Fruit fly (Drosophila melanogaster) whole organism, embryonic: ENCODE results near the gene Gclm.

Experiments
- Abd-B ChIP-seq: fragments of 200-800 bp; sonication (Bioruptor generic); optimal IDR thresholded peaks from 2 replicates; lab custom pipeline; 2018; ENCODE audit warnings: missing biosample characterization, mild to moderate bottlenecking, missing genetic modification characterization, moderate library complexity
- Adf1 ChIP-seq: fragments of 200-800 bp; sonication (Bioruptor generic); IDR thresholded peaks from 2 replicates; pipeline ENCODE4 v1.3.6; 2022; ENCODE audit warnings: missing biosample characterization, missing genetic modification characterization
- CG10274 ChIP-seq: fragments of 200-800 bp; sonication (Bioruptor generic); optimal IDR thresholded peaks from 3 replicates; lab custom pipeline; 2017; ENCODE audit warnings: missing biosample characterization, mild to moderate bottlenecking, missing genetic modification characterization
- CG10366 ChIP-seq: fragments of 200-800 bp; sonication (Bioruptor generic); IDR thresholded peaks from 2 replicates; pipeline ENCODE4 v1.3.6; 2022; ENCODE audit warnings: missing biosample characterization, missing genetic modification characterization
- CG11560 ChIP-seq: fragments of 200-800 bp; sonication (Bioruptor generic); IDR thresholded peaks from 3 replicates; pipeline ENCODE4 v1.3.6; 2022; ENCODE audit warnings: missing biosample characterization, missing genetic modification characterization
- CG11696 ChIP-seq: fragments of 200-800 bp; sonication (Bioruptor generic); IDR thresholded peaks from 2 replicates; pipeline ENCODE4 v1.3.6; 2022; ENCODE audit warnings: missing biosample characterization, missing genetic modification characterization
- CG12219 ChIP-seq: fragments of 200-800 bp; sonication (Bioruptor generic); optimal IDR thresholded peaks from 3 replicates; lab custom pipeline; 2018; ENCODE audit warnings: missing biosample characterization, mild to moderate bottlenecking, missing genetic modification characterization
- CG12299 ChIP-seq: fragments of 200-800 bp; sonication (Bioruptor generic); optimal IDR thresholded peaks from 2 replicates; lab custom pipeline; 2018; ENCODE audit warnings: missing biosample characterization, mild to moderate bottlenecking, missing genetic modification characterization
- CG17359 ChIP-seq: fragments of 200-800 bp; sonication (Bioruptor generic); optimal IDR thresholded peaks from 3 replicates; lab custom pipeline; 2018; ENCODE audit warnings: missing biosample characterization, mild to moderate bottlenecking, missing genetic modification characterization, moderate library complexity
- CG30431 ChIP-seq: fragments of 200-800 bp; sonication (Bioruptor generic); optimal IDR thresholded peaks from 2 replicates; lab custom pipeline; 2017; ENCODE audit warnings: missing biosample characterization, missing genetic modification characterization
- CG3847 ChIP-seq: fragments of 200-800 bp; sonication (Bioruptor generic); IDR thresholded peaks from 2 replicates; pipeline ENCODE4 v1.3.6; 2022; ENCODE audit warnings: missing biosample characterization, missing genetic modification characterization
- CG42726 ChIP-seq: fragments of 200-800 bp; sonication (Bioruptor generic); IDR thresholded peaks from 2 replicates; pipeline ENCODE4 v1.3.6; 2022; ENCODE audit warnings: missing biosample characterization, missing genetic modification characterization; ENCODE audit not compliant: partially characterized antibody
- CG6683 ChIP-seq: fragments of 200-800 bp; sonication (Bioruptor generic); optimal IDR thresholded peaks from 2 replicates; lab custom pipeline; 2017; ENCODE audit warnings: missing biosample characterization, mild to moderate bottlenecking, missing genetic modification characterization, missing genetic modification reagents
- CG7556 ChIP-seq: fragments of 200-800 bp; sonication (Bioruptor generic); optimal IDR thresholded peaks from 2 replicates; lab custom pipeline; 2017; ENCODE audit warnings: missing biosample characterization, mild to moderate bottlenecking, missing genetic modification characterization
- CG7745 ChIP-seq: fragments of 200-800 bp; sonication (Bioruptor generic); optimal IDR thresholded peaks from 2 replicates; lab custom pipeline; 2018; ENCODE audit warnings: missing biosample characterization, mild to moderate bottlenecking, missing genetic modification characterization, moderate library complexity
- D19A ChIP-seq: fragments of 200-800 bp; optimal IDR thresholded peaks from 3 replicates; lab custom pipeline; 2019; ENCODE audit warnings: missing biosample characterization, mild to moderate bottlenecking, missing genetic modification characterization, moderate library complexity
- Dip2 ChIP-seq: fragments of 200-800 bp; sonication (Bioruptor generic); IDR thresholded peaks from 2 replicates; pipeline ENCODE4 v1.3.6; 2022; ENCODE audit warnings: missing biosample characterization, missing genetic modification characterization
- Dp ChIP-seq: fragments of 200-800 bp; sonication (Bioruptor generic); optimal IDR thresholded peaks from 2 replicates; lab custom pipeline; 2018; ENCODE audit warnings: missing biosample characterization, mild to moderate bottlenecking, missing genetic modification characterization, moderate library complexity
- Elba2 ChIP-seq: fragments of 200-800 bp; sonication (Bioruptor generic); optimal IDR thresholded peaks from 3 replicates; lab custom pipeline; 2016; ENCODE audit warnings: missing biosample characterization, missing genetic modification characterization
- Ets65A ChIP-seq: fragments of 200-800 bp; sonication (Bioruptor generic); peaks from one replicate; lab custom pipeline; 2016; ENCODE audit warnings: missing biosample characterization, missing genetic modification characterization
- Ets97D ChIP-seq: fragments of 200-800 bp; sonication (Bioruptor generic); optimal IDR thresholded peaks from 3 replicates; lab custom pipeline; 2016; ENCODE audit warnings: missing biosample characterization, missing genetic modification characterization
- Fer2 ChIP-seq: fragments of 200-800 bp; sonication (Bioruptor generic); optimal IDR thresholded peaks from 2 replicates; lab custom pipeline; 2018; ENCODE audit warnings: missing biosample characterization, mild to moderate bottlenecking, missing genetic modification characterization, moderate library complexity
- Gsc ChIP-seq: fragments of 200-800 bp; sonication (Bioruptor generic); IDR thresholded peaks from 2 replicates; pipeline ENCODE4 v1.3.6; 2022; ENCODE audit warnings: missing biosample characterization, missing genetic modification characterization
- Lhr ChIP-seq: fragments of 200-800 bp; sonication (Bioruptor generic); optimal IDR thresholded peaks from 3 replicates; lab custom pipeline; 2017; ENCODE audit warnings: mild to moderate bottlenecking, missing biosample characterization, missing genetic modification reagents, missing genetic modification characterization
- Neu2 ChIP-seq: fragments of 200-800 bp; sonication (Bioruptor generic); optimal IDR thresholded peaks from 3 replicates; lab custom pipeline; 2016; ENCODE audit warnings: missing biosample characterization, missing genetic modification characterization, borderline replicate concordance
- Oli ChIP-seq: fragments of 200-800 bp; sonication (Bioruptor generic); optimal IDR thresholded peaks from 2 replicates; lab custom pipeline; 2018; ENCODE audit warnings: missing biosample characterization, mild to moderate bottlenecking, missing genetic modification characterization, moderate library complexity
- Sry-δ ChIP-seq: fragments of 200-800 bp; sonication (Bioruptor generic); optimal IDR thresholded peaks from 2 replicates; lab custom pipeline; 2016; ENCODE audit warnings: missing biosample characterization, missing genetic modification characterization
- Vsx1 ChIP-seq: fragments of 200-800 bp; sonication (Bioruptor generic); optimal IDR thresholded peaks from 2 replicates; lab custom pipeline; 2017; ENCODE audit warnings: missing biosample characterization, mild to moderate bottlenecking, missing genetic modification characterization, missing genetic modification reagents
- abd-A ChIP-seq: fragments of 200-800 bp; sonication (Bioruptor generic); optimal IDR thresholded peaks from 3 replicates; lab custom pipeline; 2019; ENCODE audit warnings: missing biosample characterization, mild to moderate bottlenecking, missing genetic modification characterization, moderate library complexity
- amos ChIP-seq: fragments of 200-800 bp; sonication (Bioruptor generic); IDR thresholded peaks from 2 replicates; pipeline ENCODE4 v1.3.6; 2022; ENCODE audit warnings: missing biosample characterization, missing genetic modification characterization; ENCODE audit not compliant: partially characterized antibody
- chif ChIP-seq, 2 experiments: fragments of 200-800 bp; sonication (Bioruptor generic); optimal IDR thresholded peaks; 3 replicates each; lab custom pipeline; 2016; ENCODE audit warnings: missing biosample characterization in 2 of 2, missing genetic modification characterization in 2 of 2
- crp ChIP-seq, 2 experiments: fragments of 200-800 bp; sonication (Bioruptor generic); optimal IDR thresholded peaks; 2 replicates in 1 of 2; 3 replicates in 1 of 2; lab custom pipeline; 2017; ENCODE audit warnings: missing biosample characterization in 2 of 2, missing genetic modification characterization in 2 of 2, mild to moderate bottlenecking in 1 of 2, moderate library complexity in 1 of 2
- dati ChIP-seq: fragments of 200-800 bp; sonication (Bioruptor generic); IDR thresholded peaks from 2 replicates; pipeline ENCODE4 v1.3.6; 2022; ENCODE audit warnings: missing biosample characterization, missing genetic modification characterization
- dpn ChIP-seq, 2 experiments: fragments of 200-800 bp; sonication (Bioruptor generic); optimal IDR thresholded peaks; 3 replicates each; lab custom pipeline; 2016; ENCODE audit warnings: missing biosample characterization in 2 of 2, missing genetic modification characterization in 2 of 2
- eyg ChIP-seq: fragments of 200-800 bp; sonication (Bioruptor generic); optimal IDR thresholded peaks from 3 replicates; lab custom pipeline; 2016; ENCODE audit warnings: missing biosample characterization, missing genetic modification characterization
- fu2 ChIP-seq: fragments of 200-800 bp; sonication (Bioruptor generic); optimal IDR thresholded peaks from 2 replicates; lab custom pipeline; 2016; ENCODE audit warnings: missing biosample characterization, missing genetic modification characterization
- hb ChIP-seq: fragments of 200-800 bp; sonication (Bioruptor generic); IDR thresholded peaks from 3 replicates; pipeline ENCODE4 v1.3.6; 2022; ENCODE audit warnings: missing biosample characterization, missing genetic modification characterization; ENCODE audit not compliant: partially characterized antibody
- kay ChIP-seq: fragments of 200-800 bp; sonication (Bioruptor generic); optimal IDR thresholded peaks from 2 replicates; lab custom pipeline; 2016; ENCODE audit warnings: missing biosample characterization, missing genetic modification characterization
- lola ChIP-seq, 3 experiments: fragments of >200 bp in 2 of 3; fragments of 200-800 bp in 1 of 3; sonication (Bioruptor generic) in 1 of 3; optimal IDR thresholded peaks; 2 replicates each; lab custom pipeline; 2017 to 2019; ENCODE audit warnings: missing biosample characterization in 3 of 3, missing genetic modification characterization in 3 of 3, mild to moderate bottlenecking in 1 of 3, moderate library complexity in 1 of 3
- oc ChIP-seq: fragments of 200-800 bp; sonication (Bioruptor generic); optimal IDR thresholded peaks from 2 replicates; lab custom pipeline; 2018; ENCODE audit warnings: missing biosample characterization, mild to moderate bottlenecking, missing genetic modification characterization, moderate library complexity
- phol ChIP-seq: fragments of 200-800 bp; sonication (Bioruptor generic); optimal IDR thresholded peaks from 3 replicates; lab custom pipeline; 2018; ENCODE audit warnings: missing biosample characterization, mild to moderate bottlenecking, missing genetic modification characterization, moderate library complexity
- repo ChIP-seq: fragments of 200-800 bp; sonication (Bioruptor generic); optimal IDR thresholded peaks from 2 replicates; lab custom pipeline; 2016; ENCODE audit warnings: missing biosample characterization, missing genetic modification characterization
- scrt ChIP-seq: fragments of 200-800 bp; sonication (Bioruptor generic); optimal IDR thresholded peaks from 2 replicates; lab custom pipeline; 2018; ENCODE audit warnings: missing biosample characterization, mild to moderate bottlenecking, missing genetic modification characterization, moderate library complexity
- slbo ChIP-seq: fragments of 200-800 bp; sonication (Bioruptor generic); IDR thresholded peaks from 2 replicates; pipeline ENCODE4 v1.3.6; 2022; ENCODE audit warnings: missing biosample characterization, missing genetic modification characterization
- sna ChIP-seq: fragments of 200-800 bp; sonication (Bioruptor generic); IDR thresholded peaks from 2 replicates; pipeline ENCODE4 v1.3.6; 2022; ENCODE audit warnings: missing biosample characterization, missing genetic modification characterization; ENCODE audit not compliant: partially characterized antibody
- tin ChIP-seq: fragments of 200-800 bp; sonication (Bioruptor generic); optimal IDR thresholded peaks from 3 replicates; lab custom pipeline; 2016; ENCODE audit warnings: missing biosample characterization, missing genetic modification characterization
- tup ChIP-seq: fragments of 200-800 bp; sonication (Bioruptor generic); optimal IDR thresholded peaks from 2 replicates; lab custom pipeline; 2016; ENCODE audit warnings: missing biosample characterization, mild to moderate bottlenecking, missing genetic modification characterization, moderate library complexity
- wek ChIP-seq: fragments of 200-800 bp; sonication (Bioruptor generic); optimal IDR thresholded peaks from 3 replicates; lab custom pipeline; 2018; ENCODE audit warnings: missing biosample characterization, mild to moderate bottlenecking, missing genetic modification characterization, moderate library complexity
- z ChIP-seq: fragments of 200-800 bp; sonication (Bioruptor generic); IDR thresholded peaks from 3 replicates; pipeline ENCODE4 v1.3.6; 2022; ENCODE audit warnings: missing biosample characterization, missing genetic modification characterization

The Gclm gene

dm6 chr3R:22686336-22686874, at the start of gene Gclm, which contains the start of gene CG17625 (continued):
- TF ChIP-seq slbo (GFP tag; lab: Robert Waterston, UW) (peak; percentile 77), dpn (GFP tag; optimal IDR thresholded peaks at IDR 0.05; lab: Kevin White, UChicago) (peak; percentile 21 to 55), CG7745 (tag; lab: Kevin White, UChicago) (no peak), CG11696 (no peak), crp (GFP tag; optimal IDR thresholded peaks at IDR 0.05; lab: Kevin White, UChicago) (peak in 1 of 2 experiments; percentile 14), CG6683 (GFP tag; lab: Kevin White, UChicago) (peak; percentile 9), Elba2 (no peak), CG3847 (GFP tag; lab: Robert Waterston, UW) (peak; percentile 48), abd-A (no peak), CG10366 (GFP tag; lab: Robert Waterston, UW) (peak; percentile 60), eyg (GFP tag; lab: Kevin White, UChicago) (no peak), phol (tag; lab: Kevin White, UChicago) (peak; percentile 60), oc (peak; percentile 3), CG10274 (GFP tag; lab: Kevin White, UChicago) (no peak), hb (GFP tag; lab: Robert Waterston, UW) (peak; percentile 73), lola (GFP tag; optimal IDR thresholded peaks at IDR 0.05; lab: Kevin White, UChicago) (peak in 1 of 3 experiments; percentile 46), Abd-B (GFP tag; lab: Kevin White, UChicago) (peak; percentile 75), CG42726 (GFP tag; lab: Robert Waterston, UW) (peak; percentile 43; the same call in 1 of the 2 replicates), tup (GFP tag; lab: Kevin White, UChicago) (no peak), CG7556 (GFP tag; lab: Kevin White, UChicago) (peak; percentile 58), D19A (tag; lab: Kevin White, UChicago) (peak; percentile 32), tin (peak; percentile 41), Adf1 (GFP tag; lab: Robert Waterston, UW) (peak; percentile 40), Dip2 (GFP tag; lab: Robert Waterston, UW) (no peak), kay (GFP tag; lab: Kevin White, UChicago) (peak; percentile 41), wek (GFP tag; lab: Kevin White, UChicago) (peak; percentile 56), sna (GFP tag; lab: Robert Waterston, UW) (peak; percentile 69; the same call in 1 of the 2 replicates), CG12219 (peak; percentile 18), amos (GFP tag; lab: Robert Waterston, UW) (peak; percentile 84), CG17359 (tag; lab: Kevin White, UChicago) (peak; percentile 54), dati (GFP tag; lab: Robert Waterston, UW) (no peak), Neu2 (GFP tag; lab: Kevin White, UChicago) (no peak), CG11560 (tag; lab: Robert Waterston, UW) (0 out of 3 replicates have a peak, but pooled peaks have one; percentile 36), fu2 (GFP tag; lab: Kevin White, UChicago) (peak; percentile 14), Fer2 (no peak), Oli (tag; lab: Kevin White, UChicago) (no peak), Lhr (GFP tag; lab: Kevin White, UChicago) (peak; percentile 29), Vsx1 (GFP tag; lab: Kevin White, UChicago) (peak; percentile 21), Ets65A (GFP tag; lab: Kevin White, UChicago) (peak; percentile 69), Gsc (no peak), z (GFP tag; lab: Robert Waterston, UW) (no peak), Sry-δ (GFP tag; lab: Kevin White, UChicago) (peak; percentile 92), scrt (GFP tag; lab: Kevin White, UChicago) (peak; percentile 24), repo (no peak), Ets97D (GFP tag; lab: Kevin White, UChicago) (peak; percentile 77), CG30431 (no peak), CG12299 (tag; lab: Kevin White, UChicago) (peak; percentile 20), chif (GFP tag; optimal IDR thresholded peaks at IDR 0.05; lab: Kevin White, UChicago) (peak; percentile 18 to 21), Dp (peak; percentile 72)
